Fruit fly (Drosophila melanogaster) whole organism, embryonic: ENCODE data around the gene Src64B.

ENCODE experiments used
- Asciz ChIP-seq: fragments of 200-800 bp; sonication (Bioruptor generic); optimal IDR thresholded peaks from 2 replicates; lab custom pipeline; 2017; ENCODE audit warnings: missing biosample characterization, mild to moderate bottlenecking, missing genetic modification characterization, missing genetic modification reagents
- Atf6 ChIP-seq: fragments of 200-800 bp; sonication (Bioruptor generic); IDR thresholded peaks from 2 replicates; pipeline ENCODE4 v1.3.6; 2022; ENCODE audit warnings: missing biosample characterization, missing genetic modification characterization
- BEAF-32 ChIP-seq: fragments of 200-800 bp; sonication (Bioruptor generic); optimal IDR thresholded peaks from 3 replicates; lab custom pipeline; 2017; ENCODE audit warnings: missing biosample characterization, missing genetic modification characterization, mild to moderate bottlenecking, moderate library complexity, missing genetic modification reagents
- Bgb ChIP-seq: fragments of 200-800 bp; sonication (Bioruptor generic); IDR thresholded peaks from 2 replicates; pipeline ENCODE4 v1.3.6; 2022; ENCODE audit warnings: missing biosample characterization, missing genetic modification characterization; ENCODE audit not compliant: partially characterized antibody
- Blimp-1 ChIP-seq: fragments of 200-800 bp; sonication (Bioruptor generic); optimal IDR thresholded peaks from 3 replicates; lab custom pipeline; 2018; ENCODE audit warnings: missing biosample characterization, missing genetic modification characterization, mild to moderate bottlenecking, moderate library complexity, missing genetic modification reagents
- C15 ChIP-seq: fragments of 200-800 bp; sonication (Bioruptor generic); IDR thresholded peaks from 3 replicates; pipeline ENCODE4 v1.3.6; 2022; ENCODE audit warnings: missing biosample characterization, missing genetic modification characterization
- CG11695 ChIP-seq: fragments of 200-800 bp; sonication (Bioruptor generic); IDR thresholded peaks from 3 replicates; pipeline ENCODE4 v1.3.6; 2022; ENCODE audit warnings: missing biosample characterization, missing genetic modification characterization
- CG12769 ChIP-seq: fragments of 200-800 bp; sonication (Bioruptor generic); optimal IDR thresholded peaks from 2 replicates; lab custom pipeline; 2019; ENCODE audit warnings: missing biosample characterization, mild to moderate bottlenecking, missing genetic modification characterization, moderate library complexity
- CG14014 ChIP-seq: fragments of 200-800 bp; sonication (Bioruptor generic); IDR thresholded peaks from 2 replicates; pipeline ENCODE4 v1.3.6; 2022; ENCODE audit warnings: missing biosample characterization, missing genetic modification characterization
- CG18599 ChIP-seq: fragments of 200-800 bp; sonication (Bioruptor generic); optimal IDR thresholded peaks from 3 replicates; lab custom pipeline; 2017; ENCODE audit warnings: missing biosample characterization, missing genetic modification characterization, mild to moderate bottlenecking, moderate library complexity, missing genetic modification reagents
- CG4820 ChIP-seq: fragments of 200-800 bp; sonication (Bioruptor generic); optimal IDR thresholded peaks from 3 replicates; lab custom pipeline; 2016; ENCODE audit warnings: missing biosample characterization, missing genetic modification characterization
- CG7786 ChIP-seq: fragments of 200-800 bp; sonication (Bioruptor generic); optimal IDR thresholded peaks from 2 replicates; lab custom pipeline; 2016; ENCODE audit warnings: missing biosample characterization, missing genetic modification characterization
- CrebB ChIP-seq: fragments of 200-800 bp; sonication (Bioruptor generic); optimal IDR thresholded peaks from 3 replicates; lab custom pipeline; 2018; ENCODE audit warnings: missing biosample characterization, mild to moderate bottlenecking, missing genetic modification characterization
- Dbx ChIP-seq: fragments of 200-800 bp; sonication (Bioruptor generic); IDR thresholded peaks from 3 replicates; pipeline ENCODE4 v1.3.6; 2022; ENCODE audit warnings: missing biosample characterization, missing genetic modification characterization
- Dip2 ChIP-seq: fragments of 200-800 bp; sonication (Bioruptor generic); IDR thresholded peaks from 2 replicates; pipeline ENCODE4 v1.3.6; 2022; ENCODE audit warnings: missing biosample characterization, missing genetic modification characterization
- GATAe ChIP-seq: fragments of 200-800 bp; sonication (Bioruptor generic); conservative IDR thresholded peaks from 2 replicates; pipeline ENCODE4 v1.3.6; 2022; ENCODE audit warnings: missing biosample characterization, missing genetic modification characterization
- Hr78 ChIP-seq, 2 experiments: fragments of 200-800 bp in 1 of 2; fragments of >200 bp in 1 of 2; sonication (Bioruptor generic) in 1 of 2; optimal IDR thresholded peaks; 2 replicates each; lab custom pipeline; 2017 to 2019; ENCODE audit warnings: missing biosample characterization in 2 of 2, missing genetic modification characterization in 2 of 2, mild to moderate bottlenecking in 1 of 2, moderate library complexity in 1 of 2
- Max ChIP-seq: fragments of 200-800 bp; sonication (Bioruptor generic); optimal IDR thresholded peaks from 2 replicates; lab custom pipeline; 2016; ENCODE audit warnings: missing biosample characterization, mild to moderate bottlenecking, missing genetic modification characterization
- Med ChIP-seq: fragments of 200-800 bp; sonication (Bioruptor generic); peaks from one replicate; lab custom pipeline; 2016; ENCODE audit warnings: missing biosample characterization, missing genetic modification characterization, mild to moderate bottlenecking, inconsistent platforms, moderate library complexity
- NC2β ChIP-seq: fragments of 200-800 bp; sonication (Bioruptor generic); optimal IDR thresholded peaks from 2 replicates; lab custom pipeline; 2016; ENCODE audit warnings: missing biosample characterization, missing genetic modification characterization
- NK7.1 ChIP-seq: fragments of 200-800 bp; sonication (Bioruptor generic); optimal IDR thresholded peaks from 3 replicates; lab custom pipeline; 2016; ENCODE audit warnings: missing biosample characterization, missing genetic modification characterization
- Pdp1 ChIP-seq, 2 experiments: fragments of 200-800 bp; sonication (Bioruptor generic); optimal IDR thresholded peaks; 3 replicates each; lab custom pipeline; 2016; ENCODE audit warnings: missing biosample characterization in 2 of 2, missing genetic modification characterization in 2 of 2, mild to moderate bottlenecking in 1 of 2, moderate library complexity in 1 of 2
- Side ChIP-seq: fragments of 200-800 bp; sonication (Bioruptor generic); optimal IDR thresholded peaks from 2 replicates; lab custom pipeline; 2016; ENCODE audit warnings: missing biosample characterization, missing genetic modification characterization
- Six4 ChIP-seq: fragments of 200-800 bp; sonication (Bioruptor generic); optimal IDR thresholded peaks from 2 replicates; lab custom pipeline; 2016; ENCODE audit warnings: missing biosample characterization, missing genetic modification characterization
- Usf ChIP-seq: fragments of 200-800 bp; sonication (Bioruptor generic); optimal IDR thresholded peaks from 2 replicates; lab custom pipeline; 2017; ENCODE audit warnings: missing genotype, missing biosample characterization, missing genetic modification characterization
- bowl ChIP-seq: fragments of 200-800 bp; sonication (Bioruptor generic); IDR thresholded peaks from 2 replicates; pipeline ENCODE4 v1.3.6; 2022; ENCODE audit warnings: missing biosample characterization, missing genetic modification characterization
- br ChIP-seq: fragments of >200 bp; optimal IDR thresholded peaks from 2 replicates; lab custom pipeline; 2017
- cad ChIP-seq: fragments of >200 bp; optimal IDR thresholded peaks from 2 replicates; lab custom pipeline; 2017; ENCODE audit warnings: missing biosample characterization, missing genetic modification characterization
- cato ChIP-seq: fragments of 200-800 bp; sonication (Bioruptor generic); optimal IDR thresholded peaks from 2 replicates; lab custom pipeline; 2016; ENCODE audit warnings: missing biosample characterization, missing genetic modification characterization, borderline replicate concordance
- crc ChIP-seq: fragments of 200-800 bp; sonication (Bioruptor generic); optimal IDR thresholded peaks from 2 replicates; lab custom pipeline; 2016; ENCODE audit warnings: missing biosample characterization, missing genetic modification characterization
- exex ChIP-seq: fragments of 200-800 bp; sonication (Bioruptor generic); optimal IDR thresholded peaks from 4 replicates; lab custom pipeline; 2018; ENCODE audit warnings: missing biosample characterization, mild to moderate bottlenecking, missing genetic modification characterization, moderate library complexity
- fd102C ChIP-seq: fragments of 200-800 bp; sonication (Bioruptor generic); optimal IDR thresholded peaks from 2 replicates; lab custom pipeline; 2018; ENCODE audit warnings: missing biosample characterization, mild to moderate bottlenecking, missing genetic modification characterization, moderate library complexity
- grn ChIP-seq: fragments of 200-800 bp; sonication (Bioruptor generic); optimal IDR thresholded peaks from 3 replicates; lab custom pipeline; 2017; ENCODE audit warnings: missing biosample characterization, missing genetic modification characterization
- lmd ChIP-seq: fragments of 200-800 bp; sonication (Bioruptor generic); IDR thresholded peaks from 2 replicates; pipeline ENCODE4 v1.3.6; 2022; ENCODE audit warnings: missing biosample characterization, missing genetic modification characterization
- phol ChIP-seq: fragments of 200-800 bp; sonication (Bioruptor generic); optimal IDR thresholded peaks from 3 replicates; lab custom pipeline; 2018; ENCODE audit warnings: missing biosample characterization, mild to moderate bottlenecking, missing genetic modification characterization, moderate library complexity
- pita ChIP-seq: fragments of 200-800 bp; sonication (Bioruptor generic); optimal IDR thresholded peaks from 2 replicates; lab custom pipeline; 2017; ENCODE audit warnings: missing biosample characterization, mild to moderate bottlenecking, missing genetic modification characterization
- scrt ChIP-seq: fragments of 200-800 bp; sonication (Bioruptor generic); optimal IDR thresholded peaks from 2 replicates; lab custom pipeline; 2018; ENCODE audit warnings: missing biosample characterization, mild to moderate bottlenecking, missing genetic modification characterization, moderate library complexity
- sens ChIP-seq: fragments of 200-800 bp; sonication (Bioruptor generic); peaks from one replicate; lab custom pipeline; 2016; ENCODE audit warnings: missing biosample characterization, missing genetic modification characterization
- sug ChIP-seq: fragments of 200-800 bp; optimal IDR thresholded peaks from 2 replicates; lab custom pipeline; 2019; ENCODE audit warnings: missing biosample characterization, mild to moderate bottlenecking, missing genetic modification characterization, moderate library complexity
- wor ChIP-seq: fragments of 200-800 bp; sonication (Bioruptor generic); IDR thresholded peaks from 2 replicates; pipeline ENCODE4 v1.3.6; 2022; ENCODE audit warnings: missing biosample characterization, missing genetic modification characterization

Gene Src64B

dm6 chr3L:4550153-4550802 lies 75.7 kb downstream of the Src64B start (continued):
- peak; percentile 1 for TF ChIP-seq Med (GFP tag; lab: Kevin White, UChicago)
- TF ChIP-seq Max (GFP tag; lab: Kevin White, UChicago), result no peak
- no peak for TF ChIP-seq phol
- TF ChIP-seq crc, result no peak
- no peak for TF ChIP-seq Bgb
- TF ChIP-seq fd102C, result no peak
- no peak for TF ChIP-seq CG4820 (GFP tag; lab: Kevin White, UChicago)
- no peak for TF ChIP-seq CG18599 (GFP tag; lab: Kevin White, UChicago)
- TF ChIP-seq CrebB (tag; lab: Kevin White, UChicago), result no peak
- no peak for TF ChIP-seq CG11695 (GFP tag; lab: Robert Waterston, UW)
- peak; percentile 45 for TF ChIP-seq cad (GFP tag; lab: Kevin White, UChicago)
- no peak for TF ChIP-seq C15 (GFP tag; lab: Robert Waterston, UW)
- peak; percentile 19 for TF ChIP-seq grn (GFP tag; lab: Kevin White, UChicago)
- TF ChIP-seq CG7786 (GFP tag; lab: Kevin White, UChicago), result no peak
- peak; percentile 23 for TF ChIP-seq Asciz (GFP tag; lab: Kevin White, UChicago)
- no peak for TF ChIP-seq Six4 (GFP tag; lab: Kevin White, UChicago)
- TF ChIP-seq Atf6 (GFP tag; lab: Robert Waterston, UW), result no peak
- no peak for TF ChIP-seq Dip2
- TF ChIP-seq Dbx (GFP tag; lab: Robert Waterston, UW), result no peak
- TF ChIP-seq Side (GFP tag; lab: Kevin White, UChicago), result no peak
- TF ChIP-seq Pdp1 (GFP tag; optimal IDR thresholded peaks at IDR 0.05; lab: Kevin White, UChicago), result peak in 1 of 2 experiments; percentile 27
- no peak for TF ChIP-seq pita (GFP tag; lab: Kevin White, UChicago)
- no peak for TF ChIP-seq CG14014 (GFP tag; lab: Robert Waterston, UW)
- TF ChIP-seq Usf (GFP tag; lab: Kevin White, UChicago), result no peak
- no peak for TF ChIP-seq br
- no peak for TF ChIP-seq cato (GFP tag; lab: Kevin White, UChicago)

- TF ChIP-seq CG12769 (tag; lab: Kevin White, UChicago) (peak; percentile 77), NK7.1 (no peak), Med (GFP tag; lab: Kevin White, UChicago) (peak; percentile 44), bowl (GFP tag; lab: Robert Waterston, UW) (no peak), sug (tag; lab: Kevin White, UChicago) (peak; percentile 7), Blimp-1 (GFP tag; lab: Kevin White, UChicago) (no peak), sens (GFP tag; lab: Kevin White, UChicago) (peak; percentile 7), wor (GFP tag; lab: Robert Waterston, UW) (no peak), GATAe (peak; percentile 52), scrt (GFP tag; lab: Kevin White, UChicago) (no peak), BEAF-32 (GFP tag; lab: Kevin White, UChicago) (no peak)
Measured at dm6 chr3L:4549341-4549740, 76.7 kb downstream of the Src64B start.

- TF ChIP-seq NC2β (GFP tag; lab: Kevin White, UChicago) (no peak), lmd (GFP tag; lab: Robert Waterston, UW) (no peak), Hr78 (GFP tag; optimal IDR thresholded peaks at IDR 0.05; lab: Kevin White, UChicago) (peak in 1 of 2 experiments; percentile 76), exex (tag; lab: Kevin White, UChicago) (peak; percentile 36), grn (GFP tag; lab: Kevin White, UChicago) (peak; percentile 1)
Measured at dm6 chr3L:4548380-4548779, 77.6 kb downstream of the Src64B start.
